Fruit fly (Drosophila melanogaster): ENCODE measurements around the gene CG4880.

CG4880 gene

dm6 chrX:16859732-16860131 lies 26.9 kb upstream of the CG4880 start (continued):
- no peak for TF ChIP-seq CG8319 (GFP tag; optimal IDR thresholded peaks at IDR 0.05)
- no peak for TF ChIP-seq CG16779 (tag; optimal IDR thresholded peaks at IDR 0.05)
- TF ChIP-seq Hr4 (GFP tag; optimal IDR thresholded peaks at IDR 0.05) = peak; percentile 44
- TF ChIP-seq CG11762 (GFP tag; optimal IDR thresholded peaks at IDR 0.05; ENCODE audit: insufficient read depth) = no peak
- no peak for TF ChIP-seq Met (GFP tag; optimal IDR thresholded peaks at IDR 0.05)
- no peak for TF ChIP-seq Smox (GFP tag; optimal IDR thresholded peaks at IDR 0.05)
- TF ChIP-seq OdsH (GFP tag; optimal IDR thresholded peaks at IDR 0.05) = peak; percentile 26

- TF ChIP-seq Hr4 (GFP tag; optimal IDR thresholded peaks at IDR 0.05) = peak; percentile 29
- TF ChIP-seq CG31627 (GFP tag; optimal IDR thresholded peaks at IDR 0.05) = no peak
- TF ChIP-seq CG9139 (GFP tag; optimal IDR thresholded peaks at IDR 0.05) = no peak
- no peak for TF ChIP-seq Smox (GFP tag; optimal IDR thresholded peaks at IDR 0.05)
- peak; percentile 49 for TF ChIP-seq Eip78C (GFP tag)
- no peak for TF ChIP-seq Sox102F (GFP tag; optimal IDR thresholded peaks at IDR 0.05)
- TF ChIP-seq CG8632 (GFP tag; optimal IDR thresholded peaks at IDR 0.05) = no peak
- no peak for TF ChIP-seq fd85E (GFP tag; optimal IDR thresholded peaks at IDR 0.05)
- peak; percentile 39; the same call in 1 of the 3 replicates for TF ChIP-seq CG8119 (GFP tag; IDR thresholded peaks at IDR 0.05)
- TF ChIP-seq CG15336 (GFP tag; IDR thresholded peaks at IDR 0.05) = 0 out of 2 replicates have a peak, but pooled peaks have one; percentile 33
- TF ChIP-seq CG32006 (GFP tag; optimal IDR thresholded peaks at IDR 0.05) = peak; percentile 19
Observed at dm6 chrX:16867622-16868021, 19.0 kb upstream of the CG4880 start.

dm6 chrX:16871808-16872207 lies 14.8 kb upstream of the CG4880 start:
- TF ChIP-seq CG9139 (GFP tag; optimal IDR thresholded peaks at IDR 0.05) (peak; percentile 52), Ets21C (GFP tag; optimal IDR thresholded peaks at IDR 0.05) (peak; percentile 39), CG10631 (GFP tag; optimal IDR thresholded peaks at IDR 0.05) (peak; percentile 78), pdm3 (GFP tag; optimal IDR thresholded peaks at IDR 0.05) (peak; percentile 86), CG3919 (GFP tag; optimal IDR thresholded peaks at IDR 0.05) (peak; percentile 84), dsx (GFP tag; optimal IDR thresholded peaks at IDR 0.05; ENCODE audit: poor library complexity, severe bottlenecking) (peak; percentile 84), Gug (GFP tag; IDR thresholded peaks at IDR 0.05) (peak; percentile 69), CG6808 (GFP tag; optimal IDR thresholded peaks at IDR 0.05) (peak; percentile 72), CG10669 (GFP tag; optimal IDR thresholded peaks at IDR 0.05) (peak; percentile 78), ss (GFP tag; optimal IDR thresholded peaks at IDR 0.05) (peak; percentile 69 to 73), CG11294 (GFP tag; IDR thresholded peaks at IDR 0.05) (peak; percentile 49), eg (GFP tag; IDR thresholded peaks at IDR 0.05) (peak; percentile 84), fd85E (GFP tag; optimal IDR thresholded peaks at IDR 0.05) (peak; percentile 26), Smox (GFP tag; optimal IDR thresholded peaks at IDR 0.05) (peak; percentile 48), CG8119 (GFP tag; IDR thresholded peaks at IDR 0.05) (peak; percentile 87), CG32006 (GFP tag; optimal IDR thresholded peaks at IDR 0.05) (peak; percentile 88), fd59A (GFP tag; optimal IDR thresholded peaks at IDR 0.05) (peak; percentile 76), CG7368 (GFP tag; optimal IDR thresholded peaks at IDR 0.05) (peak; percentile 72), CG15336 (GFP tag; IDR thresholded peaks at IDR 0.05) (peak; percentile 88), acj6 (GFP tag; optimal IDR thresholded peaks at IDR 0.05) (peak; percentile 76), CG8319 (GFP tag; optimal IDR thresholded peaks at IDR 0.05) (peak; percentile 50), Hr38 (GFP tag; optimal IDR thresholded peaks at IDR 0.05) (no peak), CG6792 (GFP tag; optimal IDR thresholded peaks at IDR 0.05) (peak; percentile 84), CG11902 (GFP tag; optimal IDR thresholded peaks at IDR 0.05) (peak; percentile 53), CG6276 (GFP tag; optimal IDR thresholded peaks at IDR 0.05) (peak; percentile 76), CG31627 (GFP tag; optimal IDR thresholded peaks at IDR 0.05) (peak; percentile 61), cyc (GFP tag; optimal IDR thresholded peaks at IDR 0.05) (peak; percentile 20), dac (GFP tag; optimal IDR thresholded peaks at IDR 0.05) (peak; percentile 59), CG8632 (GFP tag; optimal IDR thresholded peaks at IDR 0.05) (peak; percentile 75), CG4318 (GFP tag; optimal IDR thresholded peaks at IDR 0.05) (peak; percentile 71), esn (GFP tag; optimal IDR thresholded peaks at IDR 0.05) (peak; percentile 77), vri (GFP tag; optimal IDR thresholded peaks at IDR 0.05) (peak; percentile 24), CG11762 (GFP tag; optimal IDR thresholded peaks at IDR 0.05; ENCODE audit: insufficient read depth) (peak; percentile 66), fkh (GFP tag; optimal IDR thresholded peaks at IDR 0.05) (no peak), OdsH (GFP tag; optimal IDR thresholded peaks at IDR 0.05) (peak; percentile 74), lz (GFP tag; optimal IDR thresholded peaks at IDR 0.05) (peak; percentile 71), salr (GFP tag; optimal IDR thresholded peaks at IDR 0.05) (peak; percentile 52 to 53), CG34406 (GFP tag; optimal IDR thresholded peaks at IDR 0.05) (peak; percentile 73), Ets96B (tag; optimal IDR thresholded peaks at IDR 0.05) (peak; percentile 83), Met (GFP tag; optimal IDR thresholded peaks at IDR 0.05) (peak; percentile 50), Sox102F (GFP tag; optimal IDR thresholded peaks at IDR 0.05) (peak; percentile 65), Blimp-1 (GFP tag; optimal IDR thresholded peaks at IDR 0.05) (no peak)

All from whole organism, prepupa.